Worm (Caenorhabditis elegans): ENCODE results near the gene gei-8.

DNA sequence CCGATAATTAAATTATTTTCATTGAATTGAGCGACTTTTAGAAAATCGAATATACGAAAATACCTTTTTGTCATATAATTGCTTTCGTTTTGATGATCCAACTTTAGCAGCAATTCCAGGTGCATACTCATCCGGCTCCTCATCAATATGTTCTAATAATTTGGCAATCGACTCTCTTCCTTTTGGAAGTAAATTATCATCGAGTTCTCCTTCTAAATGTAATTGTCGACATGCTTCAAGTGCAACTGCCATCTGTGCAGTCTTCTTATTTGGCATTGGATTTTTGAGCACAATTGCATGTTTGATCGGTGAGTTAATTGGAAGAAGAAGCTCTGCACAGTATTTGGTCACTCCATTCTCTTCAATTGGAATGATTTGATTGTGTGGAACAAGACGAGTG lies 43.9 kb downstream of the gei-8 start:
- TF ChIP-seq ama-1 (optimal IDR thresholded peaks at IDR 0.05) (no peak), fos-1 (tag; optimal IDR thresholded peaks at IDR 0.05) (no peak), ztf-11 (tag; optimal IDR thresholded peaks at IDR 0.05) (no peak), sptf-1 (tag; optimal IDR thresholded peaks at IDR 0.05) (no peak), F16B12.6 (tag; optimal IDR thresholded peaks at IDR 0.05) (no peak), fkh-10 (GFP tag; optimal IDR thresholded peaks at IDR 0.05) (no peak), hlh-17 (GFP tag; optimal IDR thresholded peaks at IDR 0.05; ENCODE audit: borderline replicate concordance) (no peak), lin-15B (tag; optimal IDR thresholded peaks at IDR 0.05) (no peak), pqm-1 (tag; optimal IDR thresholded peaks at IDR 0.05) (no peak), ztf-4 (tag; optimal IDR thresholded peaks at IDR 0.05) (no peak), egl-27 (tag; optimal IDR thresholded peaks at IDR 0.05) (no peak), fkh-8 (tag; optimal IDR thresholded peaks at IDR 0.05) (no peak), nhr-77 (tag; optimal IDR thresholded peaks at IDR 0.05) (no peak)

Measured in whole organism, L1 larva.